Fruit fly (Drosophila melanogaster) whole organism, embryonic: ENCODE measurements around the gene CG33654.

Source experiments
- Ada2b ChIP-seq: fragments of 200-800 bp; sonication (Bioruptor generic); IDR thresholded peaks from 2 replicates; pipeline ENCODE4 v1.3.6; 2022; ENCODE audit warnings: missing biosample characterization, missing genetic modification characterization
- B-H1 ChIP-seq: fragments of 200-800 bp; sonication (Bioruptor generic); IDR thresholded peaks from 3 replicates; pipeline ENCODE4 v1.3.6; 2022; ENCODE audit warnings: missing biosample characterization, missing genetic modification characterization
- Bdp1 ChIP-seq: fragments of 200-800 bp; sonication (Bioruptor generic); optimal IDR thresholded peaks from 3 replicates; lab custom pipeline; 2016; ENCODE audit warnings: missing biosample characterization, missing genetic modification characterization
- Bgb ChIP-seq: fragments of 200-800 bp; sonication (Bioruptor generic); IDR thresholded peaks from 2 replicates; pipeline ENCODE4 v1.3.6; 2022; ENCODE audit warnings: missing biosample characterization, missing genetic modification characterization; ENCODE audit not compliant: partially characterized antibody
- CG10431 ChIP-seq: fragments of 200-800 bp; sonication (Bioruptor generic); optimal IDR thresholded peaks from 3 replicates; lab custom pipeline; 2018; ENCODE audit warnings: missing biosample characterization, mild to moderate bottlenecking, missing genetic modification characterization
- CG11085 ChIP-seq: fragments of 200-800 bp; sonication (Bioruptor generic); IDR thresholded peaks from 2 replicates; pipeline ENCODE4 v1.3.6; 2022; ENCODE audit warnings: missing biosample characterization, missing genetic modification characterization
- CG12769 ChIP-seq: fragments of 200-800 bp; sonication (Bioruptor generic); optimal IDR thresholded peaks from 2 replicates; lab custom pipeline; 2019; ENCODE audit warnings: missing biosample characterization, mild to moderate bottlenecking, missing genetic modification characterization, moderate library complexity
- CG13287 ChIP-seq: fragments of 200-800 bp; sonication (Bioruptor generic); IDR thresholded peaks from 2 replicates; pipeline ENCODE4 v1.3.6; 2022; ENCODE audit warnings: missing biosample characterization, missing genetic modification characterization; ENCODE audit not compliant: partially characterized antibody
- CG14050 ChIP-seq: fragments of 200-800 bp; sonication (Bioruptor generic); IDR thresholded peaks from 3 replicates; pipeline ENCODE4 v1.3.6; 2022; ENCODE audit warnings: missing biosample characterization, missing genetic modification characterization
- CG15011 ChIP-seq: fragments of 200-800 bp; sonication (Bioruptor generic); optimal IDR thresholded peaks from 3 replicates; lab custom pipeline; 2018; ENCODE audit warnings: missing biosample characterization, mild to moderate bottlenecking, missing genetic modification characterization
- CG17385 ChIP-seq: fragments of 200-800 bp; sonication (Bioruptor generic); optimal IDR thresholded peaks from 3 replicates; lab custom pipeline; 2018; ENCODE audit warnings: missing biosample characterization, mild to moderate bottlenecking, missing genetic modification characterization
- CG17802 ChIP-seq: fragments of 200-800 bp; sonication (Bioruptor generic); optimal IDR thresholded peaks from 2 replicates; lab custom pipeline; 2018; ENCODE audit warnings: missing biosample characterization, mild to moderate bottlenecking, missing genetic modification characterization, moderate library complexity
- CG18476 ChIP-seq: fragments of 200-800 bp; sonication (Bioruptor generic); optimal IDR thresholded peaks from 2 replicates; lab custom pipeline; 2016; ENCODE audit warnings: missing biosample characterization, mild to moderate bottlenecking, missing genetic modification characterization
- CG3726 ChIP-seq: fragments of 200-800 bp; sonication (Bioruptor generic); IDR thresholded peaks from 3 replicates; pipeline ENCODE4, ENCODE4 v1.3.6; 2022; ENCODE audit warnings: missing biosample characterization, missing genetic modification characterization
- CG42726 ChIP-seq: fragments of 200-800 bp; sonication (Bioruptor generic); IDR thresholded peaks from 2 replicates; pipeline ENCODE4 v1.3.6; 2022; ENCODE audit warnings: missing biosample characterization, missing genetic modification characterization; ENCODE audit not compliant: partially characterized antibody
- CG6654 ChIP-seq: fragments of 200-800 bp; sonication (Bioruptor generic); optimal IDR thresholded peaks from 2 replicates; lab custom pipeline; 2017; ENCODE audit warnings: missing biosample characterization, mild to moderate bottlenecking, missing genetic modification characterization
- CG7357 ChIP-seq: fragments of 200-800 bp; sonication (Bioruptor generic); IDR thresholded peaks from 3 replicates; pipeline ENCODE4 v1.3.6; 2022; ENCODE audit warnings: missing biosample characterization, missing genetic modification characterization
- CG8281 ChIP-seq: fragments of 200-800 bp; sonication (Bioruptor generic); optimal IDR thresholded peaks from 2 replicates; lab custom pipeline; 2018; ENCODE audit warnings: missing biosample characterization, mild to moderate bottlenecking, missing genetic modification characterization, moderate library complexity
- CG8388 ChIP-seq: fragments of 200-800 bp; sonication (Bioruptor generic); optimal IDR thresholded peaks from 2 replicates; lab custom pipeline; 2019; ENCODE audit warnings: missing biosample characterization, mild to moderate bottlenecking, missing genetic modification characterization, moderate library complexity
- CG9876 ChIP-seq: fragments of 200-800 bp; sonication (Bioruptor generic); optimal IDR thresholded peaks from 2 replicates; lab custom pipeline; 2016; ENCODE audit warnings: missing biosample characterization, missing genetic modification characterization
- CHES-1-like ChIP-seq: fragments of 200-800 bp; sonication (Bioruptor generic); optimal IDR thresholded peaks from 2 replicates; lab custom pipeline; 2016; ENCODE audit warnings: missing biosample characterization, missing genetic modification characterization
- CTCF ChIP-seq: fragments of 200-800 bp; sonication (Bioruptor generic); optimal IDR thresholded peaks from 2 replicates; lab custom pipeline; 2017; ENCODE audit warnings: missing biosample characterization, mild to moderate bottlenecking, missing genetic modification characterization, moderate library complexity
- Camta ChIP-seq: fragments of 200-800 bp; sonication (Bioruptor generic); optimal IDR thresholded peaks from 2 replicates; lab custom pipeline; 2016; ENCODE audit warnings: missing biosample characterization, missing genetic modification characterization
- Chrac-16 ChIP-seq: fragments of 200-800 bp; sonication (Bioruptor generic); optimal IDR thresholded peaks from 3 replicates; lab custom pipeline; 2016; ENCODE audit warnings: missing biosample characterization, missing genetic modification characterization
- Dad ChIP-seq: fragments of 200-800 bp; sonication (Bioruptor generic); optimal IDR thresholded peaks from 3 replicates; lab custom pipeline; 2016; ENCODE audit warnings: missing biosample characterization, missing genetic modification characterization
- Dek ChIP-seq: fragments of 200-800 bp; sonication (Bioruptor generic); optimal IDR thresholded peaks from 3 replicates; lab custom pipeline; 2019; ENCODE audit warnings: missing biosample characterization, mild to moderate bottlenecking, missing genetic modification characterization, moderate library complexity
- Dp ChIP-seq: fragments of 200-800 bp; sonication (Bioruptor generic); optimal IDR thresholded peaks from 2 replicates; lab custom pipeline; 2018; ENCODE audit warnings: missing biosample characterization, mild to moderate bottlenecking, missing genetic modification characterization, moderate library complexity
- Fer1 ChIP-seq: fragments of 200-800 bp; sonication (Bioruptor generic); optimal IDR thresholded peaks from 2 replicates; lab custom pipeline; 2017; ENCODE audit warnings: missing biosample characterization, mild to moderate bottlenecking, missing genetic modification characterization
- HLH3B ChIP-seq: fragments of 200-800 bp; sonication (Bioruptor generic); IDR thresholded peaks from 2 replicates; pipeline ENCODE4 v1.3.6; 2022; ENCODE audit warnings: missing biosample characterization, missing genetic modification characterization
- Meics ChIP-seq: fragments of 200-800 bp; sonication (Bioruptor generic); optimal IDR thresholded peaks from 2 replicates; lab custom pipeline; 2017; ENCODE audit warnings: missing biosample characterization, mild to moderate bottlenecking, missing genetic modification characterization
- Sry-δ ChIP-seq: fragments of 200-800 bp; sonication (Bioruptor generic); optimal IDR thresholded peaks from 2 replicates; lab custom pipeline; 2016; ENCODE audit warnings: missing biosample characterization, missing genetic modification characterization
- Taf1 ChIP-seq: fragments of 200-800 bp; sonication (Bioruptor generic); IDR thresholded peaks from 2 replicates; pipeline ENCODE4 v1.3.6; 2022; ENCODE audit warnings: missing biosample characterization, missing genetic modification characterization
- bbx ChIP-seq: fragments of 200-800 bp; sonication (Bioruptor generic); IDR thresholded peaks from 2 replicates; pipeline ENCODE4 v1.3.6; 2022; ENCODE audit warnings: missing biosample characterization, missing genetic modification characterization; ENCODE audit not compliant: partially characterized antibody
- bigmax ChIP-seq: fragments of 200-800 bp; sonication (Bioruptor generic); optimal IDR thresholded peaks from 2 replicates; lab custom pipeline; 2018; ENCODE audit warnings: missing biosample characterization, mild to moderate bottlenecking, missing genetic modification characterization
- dysf ChIP-seq: fragments of 200-800 bp; sonication (Bioruptor generic); IDR thresholded peaks from 3 replicates; pipeline ENCODE4 v1.3.6; 2022; ENCODE audit warnings: missing biosample characterization, missing genetic modification characterization
- ewg ChIP-seq: fragments of 200-800 bp; sonication (Bioruptor generic); optimal IDR thresholded peaks from 3 replicates; lab custom pipeline; 2017; ENCODE audit warnings: mild to moderate bottlenecking, missing biosample characterization, missing genetic modification reagents, missing genetic modification characterization
- gce ChIP-seq: fragments of 200-800 bp; sonication (Bioruptor generic); IDR thresholded peaks from 3 replicates; pipeline ENCODE4 v1.3.6; 2022; ENCODE audit warnings: missing biosample characterization, missing genetic modification characterization
- h ChIP-seq: fragments of >200 bp; optimal IDR thresholded peaks from 2 replicates; lab custom pipeline; 2017
- hbn ChIP-seq: fragments of 200-800 bp; sonication (Bioruptor generic); IDR thresholded peaks from 2 replicates; pipeline ENCODE4 v1.3.6; 2022; ENCODE audit warnings: missing biosample characterization, missing genetic modification characterization; ENCODE audit not compliant: partially characterized antibody
- org-1 ChIP-seq: fragments of 200-800 bp; sonication (Bioruptor generic); optimal IDR thresholded peaks from 2 replicates; lab custom pipeline; 2017; ENCODE audit warnings: missing biosample characterization, missing genetic modification characterization
- phol ChIP-seq: fragments of 200-800 bp; sonication (Bioruptor generic); optimal IDR thresholded peaks from 3 replicates; lab custom pipeline; 2018; ENCODE audit warnings: missing biosample characterization, mild to moderate bottlenecking, missing genetic modification characterization, moderate library complexity
- pros ChIP-seq: fragments of 200-800 bp; sonication (Bioruptor generic); optimal IDR thresholded peaks from 3 replicates; lab custom pipeline; 2019; ENCODE audit warnings: missing biosample characterization, mild to moderate bottlenecking, missing genetic modification characterization, moderate library complexity
- repo ChIP-seq: fragments of 200-800 bp; sonication (Bioruptor generic); optimal IDR thresholded peaks from 2 replicates; lab custom pipeline; 2016; ENCODE audit warnings: missing biosample characterization, missing genetic modification characterization
- row ChIP-seq: fragments of 200-800 bp; sonication (Bioruptor generic); IDR thresholded peaks from 3 replicates; pipeline ENCODE4 v1.3.6; 2022; ENCODE audit warnings: missing biosample characterization, missing genetic modification characterization
- sens ChIP-seq: fragments of 200-800 bp; sonication (Bioruptor generic); peaks from one replicate; lab custom pipeline; 2016; ENCODE audit warnings: missing biosample characterization, missing genetic modification characterization
- shn ChIP-seq: fragments of 200-800 bp; sonication (Bioruptor generic); optimal IDR thresholded peaks from 3 replicates; lab custom pipeline; 2016; ENCODE audit warnings: missing biosample characterization, missing genetic modification characterization
- slbo ChIP-seq: fragments of 200-800 bp; sonication (Bioruptor generic); IDR thresholded peaks from 2 replicates; pipeline ENCODE4 v1.3.6; 2022; ENCODE audit warnings: missing biosample characterization, missing genetic modification characterization
- trem ChIP-seq: fragments of 200-800 bp; optimal IDR thresholded peaks from 3 replicates; lab custom pipeline; 2019; ENCODE audit warnings: missing biosample characterization, mild to moderate bottlenecking, missing genetic modification characterization, moderate library complexity
- ttk ChIP-seq: fragments of 200-800 bp; sonication (Bioruptor generic); IDR thresholded peaks from 2 replicates; pipeline ENCODE4 v2.1.2; 2022; ENCODE audit warnings: missing biosample characterization, missing genetic modification characterization
- zen2 ChIP-seq: fragments of 200-800 bp; sonication (Bioruptor generic); IDR thresholded peaks from 3 replicates; pipeline ENCODE4 v1.3.6; 2022; ENCODE audit warnings: missing biosample characterization, missing genetic modification characterization; ENCODE audit not compliant: partially characterized antibody

Gene CG33654

DNA sequence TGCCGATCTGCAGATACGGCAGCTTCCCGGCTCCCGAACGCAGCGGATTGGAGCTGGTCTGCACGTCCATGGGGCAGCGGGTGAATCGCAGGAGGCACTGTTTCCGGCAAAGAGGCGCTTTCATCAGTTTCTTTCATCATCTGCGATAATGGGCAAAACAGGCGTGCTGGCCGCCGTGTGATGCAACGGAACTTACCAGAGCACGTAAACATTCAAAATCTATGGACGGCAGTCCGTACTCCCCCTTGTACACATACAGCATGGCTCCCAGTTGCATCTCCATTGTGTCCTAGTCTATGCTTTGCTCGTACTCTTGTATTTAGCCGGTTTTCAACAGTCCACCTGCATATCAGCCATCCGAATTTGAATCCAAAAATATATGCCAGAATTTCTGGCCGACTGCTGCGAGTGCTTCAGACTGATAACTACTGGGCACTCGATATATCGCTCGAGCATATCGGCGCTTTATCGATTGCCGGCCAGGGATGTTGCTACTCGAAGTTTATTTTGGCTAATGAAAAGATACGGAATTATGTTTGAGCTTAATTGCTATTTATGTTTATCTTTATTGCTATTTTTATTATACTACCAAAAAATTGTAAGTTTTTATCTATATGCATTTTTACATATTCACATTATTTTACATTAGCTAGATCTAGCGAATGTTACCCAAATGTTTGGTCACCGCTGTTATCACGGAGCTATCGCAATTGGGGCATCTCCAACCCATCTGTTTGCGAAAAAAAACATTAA is 19.6 kb downstream of the CG33654 start, which contains the start of the genes CG9393 and Vps45 (continued):
- TF ChIP-seq CG8388 (GFP tag; lab: Kevin White, UChicago) (no peak), Bdp1 (GFP tag; lab: Kevin White, UChicago) (peak; percentile 48), Sry-δ (GFP tag; lab: Kevin White, UChicago) (peak; percentile 90), repo (no peak), Taf1 (GFP tag; lab: Robert Waterston, UW) (no peak), Meics (GFP tag; lab: Kevin White, UChicago) (no peak), pros (GFP tag; lab: Kevin White, UChicago) (no peak), CG42726 (GFP tag; lab: Robert Waterston, UW) (peak; percentile 82), ttk (0 out of 2 replicates have a peak, but pooled peaks have one; percentile 7), bigmax (GFP tag; lab: Kevin White, UChicago) (no peak), Dp (GFP tag; lab: Kevin White, UChicago) (peak; percentile 41), CG17385 (GFP tag; lab: Kevin White, UChicago) (peak; percentile 49), CHES-1-like (GFP tag; lab: Kevin White, UChicago) (peak; percentile 54), CG6654 (GFP tag; lab: Kevin White, UChicago) (no peak), hbn (peak; percentile 92), CG9876 (peak; percentile 12), CG18476 (GFP tag; lab: Kevin White, UChicago) (peak; percentile 52), CG17802 (tag; lab: Kevin White, UChicago) (peak; percentile 5), Bgb (GFP tag; lab: Robert Waterston, UW) (peak; percentile 94), CG12769 (tag; lab: Kevin White, UChicago) (no peak), org-1 (no peak), shn (peak; percentile 52), trem (tag; lab: Kevin White, UChicago) (peak; percentile 78), bbx (GFP tag; lab: Robert Waterston, UW) (peak; percentile 92), CG3726 (GFP tag; lab: Robert Waterston, UW) (no peak), CG7357 (GFP tag; lab: Robert Waterston, UW) (no peak), sens (GFP tag; lab: Kevin White, UChicago) (peak; percentile 94), CG15011 (GFP tag; lab: Kevin White, UChicago) (no peak), CTCF (GFP tag; lab: Kevin White, UChicago) (peak; percentile 22), Dad (peak; percentile 64), ewg (GFP tag; lab: Kevin White, UChicago) (peak; percentile 38), CG11085 (GFP tag; lab: Robert Waterston, UW) (peak; percentile 49; the same call in 1 of the 2 replicates), CG10431 (GFP tag; lab: Kevin White, UChicago) (no peak), zen2 (GFP tag; lab: Robert Waterston, UW) (peak; percentile 81), dysf (0 out of 3 replicates have a peak, but pooled peaks have one; percentile 16), row (GFP tag; lab: Robert Waterston, UW) (peak; percentile 89), slbo (peak; percentile 76), phol (tag; lab: Kevin White, UChicago) (peak; percentile 76), B-H1 (GFP tag; lab: Robert Waterston, UW) (0 out of 3 replicates have a peak, but pooled peaks have one; percentile 14), Fer1 (peak; percentile 59), gce (no peak), Chrac-16 (peak; percentile 63), h (lab: Kevin White, UChicago) (no peak), Camta (peak; percentile 54), Dek (peak; percentile 58), HLH3B (no peak; the same call in 1 of the 2 replicates), CG13287 (GFP tag; lab: Robert Waterston, UW) (peak; percentile 97), CG14050 (GFP tag; lab: Robert Waterston, UW) (no peak), Ada2b (peak; percentile 15; the same call in 1 of the 2 replicates), CG8281 (tag; lab: Kevin White, UChicago) (no peak)
